Fruit fly (Drosophila melanogaster) whole organism, wandering third instar larva: Measurements from ENCODE around the gene CG6296.
A peak's percentile ranks its signal among the peaks of the same experiment; 100 is the strongest.

Experiments
- brk ChIP-seq: fragments of 200-800 bp; sonication (Bioruptor generic); optimal IDR thresholded peaks from 2 replicates; lab custom pipeline; 2016; ENCODE audit warnings: missing biosample characterization, mild to moderate bottlenecking, missing genetic modification characterization
- pan ChIP-seq: fragments of >200 bp; optimal IDR thresholded peaks from 2 replicates; lab custom pipeline; 2017
- psq ChIP-seq: fragments of 200-800 bp; sonication (Bioruptor generic); optimal IDR thresholded peaks from 3 replicates; lab custom pipeline; 2017; ENCODE audit warnings: missing biosample characterization, mild to moderate bottlenecking, missing genetic modification characterization, moderate library complexity
- usp ChIP-seq: fragments of >200 bp; optimal IDR thresholded peaks from 2 replicates; lab custom pipeline; 2017; ENCODE audit warnings: missing biosample characterization, missing genetic modification characterization

DNA sequence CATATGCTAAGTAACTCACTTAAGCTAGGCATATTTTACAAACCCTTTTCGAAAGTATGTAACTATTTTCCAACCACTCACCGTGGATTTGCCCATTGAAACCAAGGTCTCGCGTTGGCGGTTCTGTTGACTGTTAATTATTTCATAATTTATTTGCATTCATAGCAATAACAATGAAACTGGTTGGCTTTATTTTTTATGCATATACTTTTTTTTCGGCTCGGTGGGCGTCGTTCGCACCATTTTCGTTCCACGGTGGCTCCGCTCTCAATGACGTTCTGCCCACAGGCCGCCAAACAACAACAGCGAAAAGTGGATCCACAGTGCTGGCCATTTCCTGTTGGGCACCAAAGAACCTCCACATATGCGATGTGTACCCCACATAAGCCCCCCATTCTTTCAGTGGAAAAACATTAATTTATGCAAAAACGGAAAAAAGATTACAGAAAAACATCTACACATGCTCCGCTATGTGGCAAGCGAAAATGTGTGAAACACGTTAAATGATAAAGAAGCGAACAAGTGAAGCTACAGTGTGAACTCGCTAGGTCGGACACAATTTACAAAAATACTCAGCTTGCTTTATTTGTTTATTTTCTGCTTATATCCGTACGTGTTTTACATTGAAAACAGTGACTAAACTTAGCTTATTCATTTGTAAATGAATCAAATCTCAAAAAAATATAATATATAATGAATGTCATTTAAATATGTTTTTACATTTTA is 37.5 kb downstream of the CG6296 start:
- no peak for TF ChIP-seq brk (GFP tag; lab: Kevin White, UChicago)
- TF ChIP-seq pan (lab: Kevin White, UChicago), result no peak
- TF ChIP-seq psq, result peak; percentile 63
- TF ChIP-seq usp (GFP tag; lab: Kevin White, UChicago), result no peak
